Fruit fly (Drosophila melanogaster): ENCODE results near the gene CG34437.
A peak's percentile ranks its signal among the peaks of the same experiment; 100 is the strongest.

CG34437 gene

dm6 chr3R:28332137-28332671, 48.7 kb downstream of the CG34437 start (continued):
- TF ChIP-seq NFAT (GFP tag; IDR thresholded peaks at IDR 0.05): peak; percentile 63
- TF ChIP-seq CG30431 (GFP tag; optimal IDR thresholded peaks at IDR 0.05): no peak
- TF ChIP-seq CG18599 (GFP tag; optimal IDR thresholded peaks at IDR 0.05): peak; percentile 80
- TF ChIP-seq pho (GFP tag; optimal IDR thresholded peaks at IDR 0.05): peak; percentile 15
- TF ChIP-seq fu2 (GFP tag; optimal IDR thresholded peaks at IDR 0.05): peak; percentile 39
- TF ChIP-seq CG2129 (GFP tag; IDR thresholded peaks at IDR 0.05; ENCODE audit: partially characterized antibody): no peak
- TF ChIP-seq crol (GFP tag; IDR thresholded peaks at IDR 0.05): peak; percentile 94

- TF ChIP-seq ci (GFP tag; IDR thresholded peaks at IDR 0.05) (peak; percentile 46; the same call in 1 of the 3 replicates), CG2120 (GFP tag; optimal IDR thresholded peaks at IDR 0.05) (peak; percentile 23), CG2199 (GFP tag; IDR thresholded peaks at IDR 0.05) (peak; percentile 77; the same call in 1 of the 3 replicates), CG4854 (GFP tag; optimal IDR thresholded peaks at IDR 0.05) (no peak), PHDP (tag; optimal IDR thresholded peaks at IDR 0.05) (peak; percentile 15), emc (GFP tag; optimal IDR thresholded peaks at IDR 0.05) (no peak), dm (GFP tag; optimal IDR thresholded peaks at IDR 0.05) (peak; percentile 3), CG11247 (GFP tag; IDR thresholded peaks at IDR 0.05) (no peak), crol (GFP tag; IDR thresholded peaks at IDR 0.05) (peak; percentile 44; the same call in 1 of the 2 replicates), gem (tag; optimal IDR thresholded peaks at IDR 0.05) (peak; percentile 28), row (GFP tag; IDR thresholded peaks at IDR 0.05) (peak; percentile 7; the same call in 1 of the 3 replicates), Pdp1 (GFP tag; optimal IDR thresholded peaks at IDR 0.05) (peak in 1 of 2 experiments; percentile 98), CG4328 (GFP tag; optimal IDR thresholded peaks at IDR 0.05) (no peak), grn (GFP tag; optimal IDR thresholded peaks at IDR 0.05) (peak; percentile 18), sug (tag; optimal IDR thresholded peaks at IDR 0.05) (peak; percentile 8), CG13624 (GFP tag; optimal IDR thresholded peaks at IDR 0.05) (peak; percentile 79), sens (GFP tag) (peak; percentile 51), Rfx (GFP tag; IDR thresholded peaks at IDR 0.05) (0 out of 2 replicates have a peak, but pooled peaks have one; percentile 31), Hmr (GFP tag; optimal IDR thresholded peaks at IDR 0.05) (peak; percentile 17), p53 (GFP tag; optimal IDR thresholded peaks at IDR 0.05) (no peak), sd (tag; optimal IDR thresholded peaks at IDR 0.05) (peak; percentile 85), CG9727 (GFP tag; optimal IDR thresholded peaks at IDR 0.05) (no peak), CG15479 (GFP tag; optimal IDR thresholded peaks at IDR 0.05) (peak; percentile 83), mirr (GFP tag; optimal IDR thresholded peaks at IDR 0.05) (peak; percentile 47), CG17568 (GFP tag; optimal IDR thresholded peaks at IDR 0.05) (peak; percentile 3), Eip74EF (GFP tag; optimal IDR thresholded peaks at IDR 0.05) (no peak), HmgD (GFP tag; optimal IDR thresholded peaks at IDR 0.05) (no peak), Trl (optimal IDR thresholded peaks at IDR 0.05) (peak in 1 of 2 experiments; percentile 8), Trl (GFP tag; optimal IDR thresholded peaks at IDR 0.05) (no peak), kni (GFP tag; optimal IDR thresholded peaks at IDR 0.05) (peak; percentile 37), psq (GFP tag; optimal IDR thresholded peaks at IDR 0.05) (peak; percentile 94), cg (GFP tag; optimal IDR thresholded peaks at IDR 0.05) (peak; percentile 79), CG12769 (tag; optimal IDR thresholded peaks at IDR 0.05) (peak; percentile 49), pros (GFP tag; optimal IDR thresholded peaks at IDR 0.05) (peak; percentile 6), chinmo (GFP tag; IDR thresholded peaks at IDR 0.05; ENCODE audit: partially characterized antibody) (peak; percentile 91), exex (tag; optimal IDR thresholded peaks at IDR 0.05) (peak; percentile 13), CG11504 (tag; optimal IDR thresholded peaks at IDR 0.05) (peak; percentile 16), CG8290 (GFP tag; optimal IDR thresholded peaks at IDR 0.05) (no peak), CG8290 (tag; optimal IDR thresholded peaks at IDR 0.05) (peak in 1 of 2 experiments; percentile 31), CG4360 (GFP tag; IDR thresholded peaks at IDR 0.05) (peak; percentile 79), corto (GFP tag; optimal IDR thresholded peaks at IDR 0.05) (no peak)
These were observed 49.3 kb downstream of the CG34437 start for dm6 chr3R:28332674-28333421.

Data from whole organism, embryonic.